Worm (Caenorhabditis elegans) whole organism, young adult: ENCODE data around the gene cyp-33C12.

Experiments used
- B0019.2 ChIP-seq: fragments of 200-800 bp; sonication (Bioruptor generic); conservative IDR thresholded peaks from 2 replicates; pipeline ENCODE4 v1.3.6; 2022; ENCODE audit warnings: missing genetic modification reagents, missing genetic modification characterization, missing compliant biosample characterization
- F23B12.7 ChIP-seq: sonication (generic microtip); optimal IDR thresholded peaks from 2 replicates; lab custom pipeline; 2017; ENCODE audit warnings: missing genetic modification characterization, mild to moderate bottlenecking, missing compliant biosample characterization, antibody characterized with exemption, moderate library complexity; ENCODE audit not compliant: insufficient read depth
- F37B4.10 ChIP-seq: fragments of 200-800 bp; sonication (Bioruptor generic); IDR thresholded peaks from 2 replicates; pipeline ENCODE4 v1.3.6; 2022; ENCODE audit warnings: missing genetic modification characterization, missing compliant biosample characterization
- F39B2.1 ChIP-seq: fragments of 200-800 bp; sonication (Bioruptor generic); IDR thresholded peaks from 2 replicates; pipeline ENCODE4 v1.3.6; 2022; ENCODE audit warnings: missing genetic modification reagents, missing genetic modification characterization, missing compliant biosample characterization
- T26A5.8 ChIP-seq: sonication (generic microtip); optimal IDR thresholded peaks from 2 replicates; lab custom pipeline; 2016; ENCODE audit warnings: missing genetic modification characterization, missing compliant biosample characterization
- Y67H2A.10 ChIP-seq: fragments of 200-800 bp; sonication (Bioruptor generic); conservative IDR thresholded peaks from 2 replicates; pipeline ENCODE4 v1.3.6; 2022; ENCODE audit warnings: missing genetic modification reagents, missing genetic modification characterization, missing compliant biosample characterization
- ZK185.1 ChIP-seq: sonication (generic microtip); optimal IDR thresholded peaks from 2 replicates; lab custom pipeline; 2016; ENCODE audit warnings: mild to moderate bottlenecking, missing genetic modification characterization, missing compliant biosample characterization; ENCODE audit not compliant: poor library complexity, severe bottlenecking
- ama-1 ChIP-seq, 3 experiments: fragments of 150-350 bp in 1 of 3; sonication (generic microtip) in 2 of 3; optimal IDR thresholded peaks; 2 replicates each; lab custom pipeline; 2014 to 2018; ENCODE audit warnings: missing biosample characterization in 2 of 3, missing genetic modification characterization in 2 of 3, missing genetic modification reagents in 2 of 3
- attf-5 ChIP-seq: fragments of 200-800 bp; sonication (Bioruptor generic); optimal IDR thresholded peaks from 2 replicates; lab custom pipeline; 2018; ENCODE audit warnings: mild to moderate bottlenecking, missing genetic modification characterization, missing compliant biosample characterization
- bed-2 ChIP-seq: fragments of 200-800 bp; sonication (Bioruptor generic); IDR thresholded peaks from 2 replicates; pipeline ENCODE4 v1.3.6; 2022; ENCODE audit warnings: missing genetic modification reagents, missing genetic modification characterization, missing compliant biosample characterization
- cebp-1 ChIP-seq, 2 experiments: fragments of 200-800 bp in 1 of 2; sonication (Bioruptor generic) in 1 of 2; sonication (generic microtip) in 1 of 2; IDR thresholded peaks in 1 of 2; optimal IDR thresholded peaks in 1 of 2; 2 replicates each; pipeline versions ENCODE4 v1.3.6 to Lab custom; 2017 to 2022; ENCODE audit warnings: missing compliant biosample characterization in 2 of 2, missing genetic modification characterization in 2 of 2, mild to moderate bottlenecking in 1 of 2, missing genetic modification reagents in 1 of 2, moderate library complexity in 1 of 2
- cebp-2 ChIP-seq: fragments of 200-800 bp; sonication (Bioruptor generic); IDR thresholded peaks from 2 replicates; pipeline ENCODE4 v1.3.6; 2022; ENCODE audit warnings: missing genetic modification characterization, missing compliant biosample characterization
- ceh-100 ChIP-seq: fragments of 200-800 bp; sonication (Bioruptor generic); IDR thresholded peaks from 2 replicates; pipeline ENCODE4 v1.3.6; 2022; ENCODE audit warnings: missing genetic modification reagents, missing genetic modification characterization, missing compliant biosample characterization
- dox-1 ChIP-seq: fragments of 200-800 bp; sonication (Bioruptor generic); IDR thresholded peaks from 2 replicates; pipeline ENCODE4 v1.3.6; 2022; ENCODE audit warnings: missing genetic modification reagents, missing genetic modification characterization, missing compliant biosample characterization
- egl-18 ChIP-seq: fragments of 200-800 bp; sonication (Bioruptor generic); IDR thresholded peaks from 2 replicates; pipeline ENCODE4 v1.3.6; 2022; ENCODE audit warnings: missing genetic modification reagents, missing genetic modification characterization, missing compliant biosample characterization
- ets-4 ChIP-seq: fragments of 200-800 bp; sonication (Bioruptor generic); optimal IDR thresholded peaks from 2 replicates; lab custom pipeline; 2018; ENCODE audit warnings: mild to moderate bottlenecking, missing genetic modification characterization, missing compliant biosample characterization
- hlh-26 ChIP-seq: fragments of 200-800 bp; sonication (Bioruptor generic); conservative IDR thresholded peaks from 2 replicates; pipeline ENCODE4 v1.3.6; 2022; ENCODE audit warnings: missing genetic modification reagents, missing genetic modification characterization, missing compliant biosample characterization
- hmg-1.2 ChIP-seq: fragments of 200-800 bp; sonication (Bioruptor generic); IDR thresholded peaks from 2 replicates; pipeline ENCODE4 v1.3.6; 2022; ENCODE audit warnings: missing genetic modification reagents, missing genetic modification characterization, missing compliant biosample characterization
- lir-1 ChIP-seq: fragments of 200-800 bp; sonication (Bioruptor generic); conservative IDR thresholded peaks from 2 replicates; pipeline ENCODE4 v1.3.6; 2022; ENCODE audit warnings: missing genetic modification reagents, missing genetic modification characterization, missing compliant biosample characterization
- lsl-1 ChIP-seq: fragments of 200-800 bp; sonication (Bioruptor generic); optimal IDR thresholded peaks from 2 replicates; lab custom pipeline; 2018; ENCODE audit warnings: mild to moderate bottlenecking, missing genetic modification characterization, moderate library complexity, missing compliant biosample characterization
- madf-3 ChIP-seq: fragments of 200-800 bp; sonication (Bioruptor generic); IDR thresholded peaks from 2 replicates; pipeline ENCODE4 v1.3.6; 2022; ENCODE audit warnings: missing genetic modification reagents, missing genetic modification characterization, missing compliant biosample characterization
- mcd-1 ChIP-seq: fragments of 200-800 bp; sonication (Bioruptor generic); IDR thresholded peaks from 2 replicates; pipeline ENCODE4 v1.3.6; 2022; ENCODE audit warnings: missing genetic modification reagents, missing genetic modification characterization, missing compliant biosample characterization
- nfyb-1 ChIP-seq: fragments of 200-800 bp; sonication (Bioruptor generic); IDR thresholded peaks from 2 replicates; pipeline ENCODE4 v1.3.6; 2022; ENCODE audit warnings: missing genetic modification reagents, missing genetic modification characterization, missing compliant biosample characterization
- nhr-179 ChIP-seq: sonication (generic microtip); optimal IDR thresholded peaks from 2 replicates; lab custom pipeline; 2016; ENCODE audit warnings: mild to moderate bottlenecking, missing genetic modification characterization, missing compliant biosample characterization
- nhr-80 ChIP-seq: sonication (generic microtip); optimal IDR thresholded peaks from 2 replicates; lab custom pipeline; 2016; ENCODE audit warnings: missing genetic modification characterization, missing compliant biosample characterization
- pha-4 ChIP-seq: fragments of 150-350 bp; sonication (generic microtip); optimal IDR thresholded peaks from 2 replicates; lab custom pipeline; 2014; ENCODE audit warnings: missing biosample characterization, missing genetic modification reagents, missing genetic modification characterization
- rcor-1 ChIP-seq: fragments of 200-800 bp; sonication (Bioruptor generic); IDR thresholded peaks from 2 replicates; pipeline ENCODE4 v1.3.6; 2022; ENCODE audit warnings: missing genetic modification reagents, missing genetic modification characterization, missing compliant biosample characterization
- snpc-4 ChIP-seq, 5 experiments: fragments of 150-350 bp in 1 of 5; sonication (generic microtip) in 4 of 5; optimal IDR thresholded peaks; 2 replicates each; lab custom pipeline; 2014 to 2018; ENCODE audit warnings: missing genetic modification characterization in 5 of 5, missing biosample characterization in 3 of 5, antibody characterized with exemption in 2 of 5, mild to moderate bottlenecking in 2 of 5, missing compliant biosample characterization in 2 of 5, missing genotype in 2 of 5, moderate library complexity in 2 of 5, missing genetic modification reagents in 1 of 5
- unc-62 ChIP-seq: fragments of 150-350 bp; optimal IDR thresholded peaks from 2 replicates; lab custom pipeline; 2014; ENCODE audit warnings: missing biosample characterization, missing genetic modification reagents, missing genetic modification characterization
- xnd-1 ChIP-seq: sonication (generic microtip); optimal IDR thresholded peaks from 2 replicates; lab custom pipeline; 2016; ENCODE audit warnings: missing genotype, missing genetic modification reagents, missing genetic modification characterization, missing compliant biosample characterization
- ztf-18 ChIP-seq: sonication (generic microtip); optimal IDR thresholded peaks from 2 replicates; lab custom pipeline; 2016; ENCODE audit warnings: missing genotype, mild to moderate bottlenecking, missing genetic modification characterization, missing compliant biosample characterization
- ztf-26 ChIP-seq: sonication (generic microtip); optimal IDR thresholded peaks from 2 replicates; lab custom pipeline; 2017; ENCODE audit warnings: missing genetic modification characterization, missing compliant biosample characterization
- ztf-6 ChIP-seq: fragments of 200-800 bp; sonication (Bioruptor generic); IDR thresholded peaks from 2 replicates; pipeline ENCODE4 v1.3.6; 2022; ENCODE audit warnings: missing genetic modification reagents, missing genetic modification characterization, missing compliant biosample characterization

The cyp-33C12 gene

DNA sequence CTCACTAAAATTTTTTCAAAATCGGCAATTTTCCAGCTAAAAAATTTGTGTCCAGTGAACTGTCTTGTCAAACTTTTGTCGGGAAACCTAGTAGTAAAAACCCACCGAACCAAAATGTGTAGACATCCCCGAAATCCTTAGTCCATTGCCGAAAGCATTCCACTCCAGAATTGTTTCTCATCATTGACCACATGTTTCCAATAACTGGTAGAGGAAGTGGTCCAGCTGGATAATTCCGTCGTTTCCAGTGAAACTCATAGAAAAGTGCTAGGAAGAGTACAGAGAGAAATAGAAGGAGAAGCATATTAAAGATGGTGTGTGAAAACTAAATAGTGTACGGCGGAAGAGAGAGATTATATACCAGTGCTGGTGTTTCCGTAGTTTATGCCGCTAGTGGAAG is at the start of gene cyp-33C12:
cyp-33C12 (minus strand) TSS at position 321 of the 400 bp plus-strand sequence.
- TF ChIP-seq T26A5.8 (tag; lab: Kevin White, UChicago) (no peak), Y67H2A.10 (GFP tag; lab: Robert Waterston, UW) (no peak), hlh-26 (GFP tag; lab: Robert Waterston, UW) (no peak), hmg-1.2 (GFP tag; lab: Robert Waterston, UW) (no peak), ztf-6 (GFP tag; lab: Robert Waterston, UW) (no peak), ZK185.1 (tag; lab: Kevin White, UChicago) (no peak), F39B2.1 (GFP tag; lab: Robert Waterston, UW) (no peak), cebp-2 (GFP tag; lab: Robert Waterston, UW) (no peak), nhr-179 (tag; lab: Kevin White, UChicago) (no peak), nfyb-1 (GFP tag; lab: Robert Waterston, UW) (no peak)

DNA sequence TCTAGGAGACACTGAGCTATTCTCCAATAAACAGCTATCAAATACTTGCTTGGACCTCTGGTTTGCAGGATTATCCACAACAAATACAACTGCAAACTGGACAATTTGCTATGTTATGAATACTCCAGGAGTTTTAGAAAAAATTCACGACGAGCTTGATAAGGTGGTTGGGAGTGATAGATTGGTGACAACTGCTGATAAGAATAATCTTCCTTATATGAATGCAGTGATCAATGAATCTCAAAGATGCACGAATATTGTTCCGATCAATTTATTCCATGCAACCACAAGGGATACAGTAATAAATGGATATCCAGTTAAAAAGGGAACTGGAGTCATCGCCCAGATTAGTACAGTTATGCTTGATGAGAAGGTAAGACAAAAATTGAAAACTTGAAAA is 47.6 kb upstream of the cyp-33C12 start:
- TF ChIP-seq ztf-6 (GFP tag; lab: Robert Waterston, UW) = no peak
- TF ChIP-seq ceh-100 = no peak
- peak; percentile 31 for TF ChIP-seq nhr-80

DNA sequence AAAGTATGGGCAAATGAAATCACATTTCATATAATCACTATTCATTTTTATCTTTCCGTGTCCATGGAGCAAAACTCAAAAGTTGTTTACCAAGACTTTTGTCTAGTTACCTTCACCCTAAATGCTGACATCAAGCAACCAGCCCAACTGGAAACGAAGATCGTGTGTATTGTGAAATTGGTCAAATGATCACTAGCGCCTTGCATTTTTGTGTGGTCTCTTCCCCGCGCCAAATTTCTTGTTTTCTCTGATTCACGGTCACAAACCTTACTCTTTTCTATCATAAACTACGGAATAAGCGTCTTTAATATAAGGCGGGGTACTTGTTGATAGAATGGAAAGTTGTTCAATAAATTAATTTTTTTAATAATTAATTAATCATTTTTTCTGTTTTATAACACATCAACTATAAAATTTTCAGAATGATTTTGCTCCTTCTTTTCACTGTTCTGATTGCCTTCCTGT is 46.0 kb upstream of the cyp-33C12 start, which contains the start of gene cyp-33C7:
cyp-33C7 (plus strand) TSS at position 415 of the 465 bp plus-strand sequence.
- TF ChIP-seq hmg-1.2 (GFP tag; lab: Robert Waterston, UW) = peak; percentile 18; the same call in 1 of the 2 replicates
- 0 out of 2 replicates have a peak, but pooled peaks have one; percentile 11 for TF ChIP-seq mcd-1 (GFP tag; lab: Robert Waterston, UW)
- peak; percentile 56 for TF ChIP-seq attf-5 (GFP tag; lab: Kevin White, UChicago)
- TF ChIP-seq lsl-1 (GFP tag; lab: Kevin White, UChicago) = no peak
- no peak for TF ChIP-seq bed-2 (GFP tag; lab: Robert Waterston, UW)
- TF ChIP-seq ceh-100 = no peak
- no peak for TF ChIP-seq xnd-1 (tag; lab: Kevin White, UChicago)
- peak; percentile 28 for TF ChIP-seq unc-62 (GFP tag; lab: Kevin White, UChicago)
- no peak for TF ChIP-seq ztf-18 (tag; lab: Kevin White, UChicago)
- no peak for TF ChIP-seq F37B4.10
- TF ChIP-seq ztf-26 (tag; lab: Kevin White, UChicago) = no peak
- TF ChIP-seq rcor-1 (GFP tag; lab: Robert Waterston, UW) = no peak
- 0 out of 2 replicates have a peak, but pooled peaks have one; percentile 46 for TF ChIP-seq dox-1 (GFP tag; lab: Robert Waterston, UW)
- peak; percentile 85 for TF ChIP-seq nhr-80
- TF ChIP-seq egl-18 = no peak
- TF ChIP-seq B0019.2 (GFP tag; lab: Robert Waterston, UW) = no peak
- TF ChIP-seq lir-1 (GFP tag; lab: Robert Waterston, UW) = no peak
- TF ChIP-seq cebp-1 (GFP tag; IDR thresholded peaks at IDR 0.05; lab: Robert Waterston, UW) = peak; percentile 95
- peak; percentile 96 for TF ChIP-seq cebp-1 (tag; optimal IDR thresholded peaks at IDR 0.05; lab: Kevin White, UChicago)
- TF ChIP-seq pha-4 (tag; lab: Kevin White, UChicago) = peak; percentile 62
- no peak for TF ChIP-seq snpc-4 (GFP tag; optimal IDR thresholded peaks at IDR 0.05; lab: Kevin White, UChicago)
- TF ChIP-seq snpc-4 (tag; optimal IDR thresholded peaks at IDR 0.05; lab: Kevin White, UChicago) = no peak
- TF ChIP-seq ets-4 (GFP tag; lab: Kevin White, UChicago) = no peak
- peak; percentile 9 for TF ChIP-seq F23B12.7 (tag; lab: Kevin White, UChicago)
- no peak for TF ChIP-seq ama-1 (optimal IDR thresholded peaks at IDR 0.05; lab: Kevin White, UChicago)
- TF ChIP-seq ama-1 (GFP tag; optimal IDR thresholded peaks at IDR 0.05; lab: Kevin White, UChicago) = no peak
- no peak for TF ChIP-seq madf-3
